Worm (Caenorhabditis elegans) whole organism, mixed stage, embryonic: ENCODE results near the gene csq-1.
A peak's percentile ranks its signal among the peaks of the same experiment; 100 is the strongest.

Source experiments
- M03D4.4 ChIP-seq: sonication (generic microtip); optimal IDR thresholded peaks from 2 replicates; lab custom pipeline; 2017; ENCODE audit warnings: mild to moderate bottlenecking, missing genetic modification characterization, missing compliant biosample characterization
- blmp-1 ChIP-seq: fragments of 150-350 bp; optimal IDR thresholded peaks from 2 replicates; lab custom pipeline; 2014; ENCODE audit warnings: missing biosample characterization, missing genetic modification characterization
- ceh-43 ChIP-seq: fragments of 200-800 bp; sonication (Bioruptor generic); optimal IDR thresholded peaks from 2 replicates; lab custom pipeline; 2018; ENCODE audit warnings: mild to moderate bottlenecking, missing genetic modification characterization, moderate library complexity, missing compliant biosample characterization
- ceh-83 ChIP-seq: fragments of 200-800 bp; sonication (Bioruptor generic); optimal IDR thresholded peaks from 2 replicates; lab custom pipeline; 2018; ENCODE audit warnings: mild to moderate bottlenecking, missing genetic modification characterization, missing compliant biosample characterization
- ces-1 ChIP-seq: fragments of 150-350 bp; optimal IDR thresholded peaks from 2 replicates; lab custom pipeline; 2014; ENCODE audit warnings: missing biosample characterization, missing genetic modification reagents, missing genetic modification characterization
- cnd-1 ChIP-seq: fragments of 200-800 bp; sonication (Bioruptor generic); optimal IDR thresholded peaks from 2 replicates; lab custom pipeline; 2018; ENCODE audit warnings: mild to moderate bottlenecking, missing genetic modification characterization, missing compliant biosample characterization
- drap-1 ChIP-seq: fragments of 200-800 bp; sonication (Bioruptor generic); optimal IDR thresholded peaks from 3 replicates; lab custom pipeline; 2018; ENCODE audit warnings: mild to moderate bottlenecking, missing genetic modification characterization, missing compliant biosample characterization
- elt-1 ChIP-seq: sonication (generic microtip); optimal IDR thresholded peaks from 2 replicates; lab custom pipeline; 2017; ENCODE audit warnings: missing genetic modification characterization, mild to moderate bottlenecking, missing compliant biosample characterization, antibody characterized with exemption, moderate library complexity, borderline replicate concordance; ENCODE audit not compliant: insufficient read depth
- elt-3 ChIP-seq: fragments of 150-350 bp; optimal IDR thresholded peaks from 2 replicates; lab custom pipeline; 2014; ENCODE audit warnings: missing biosample characterization, missing genetic modification characterization
- flh-1 ChIP-seq: fragments of 200-800 bp; sonication (Bioruptor generic); optimal IDR thresholded peaks from 2 replicates; lab custom pipeline; 2018; ENCODE audit warnings: mild to moderate bottlenecking, missing genetic modification characterization, moderate library complexity, missing compliant biosample characterization
- ham-2 ChIP-seq: fragments of 200-800 bp; sonication (Bioruptor generic); optimal IDR thresholded peaks from 2 replicates; lab custom pipeline; 2018; ENCODE audit warnings: mild to moderate bottlenecking, missing genetic modification characterization, missing compliant biosample characterization
- hlh-1 ChIP-seq: fragments of 150-350 bp; optimal IDR thresholded peaks from 2 replicates; lab custom pipeline; 2014; ENCODE audit warnings: missing biosample characterization, missing genetic modification reagents, missing genetic modification characterization
- lin-13 ChIP-seq: fragments of 150-350 bp; optimal IDR thresholded peaks from 2 replicates; lab custom pipeline; 2014; ENCODE audit warnings: missing biosample characterization, missing genetic modification characterization
- lin-32 ChIP-seq: fragments of 200-800 bp; sonication (Bioruptor generic); optimal IDR thresholded peaks from 2 replicates; lab custom pipeline; 2018; ENCODE audit warnings: mild to moderate bottlenecking, missing genetic modification characterization, missing compliant biosample characterization
- lsy-2 ChIP-seq: fragments of 150-350 bp; optimal IDR thresholded peaks from 2 replicates; lab custom pipeline; 2014; ENCODE audit warnings: missing biosample characterization, missing genetic modification characterization
- mab-5 ChIP-seq: fragments of 150-350 bp; optimal IDR thresholded peaks from 2 replicates; lab custom pipeline; 2014; ENCODE audit warnings: missing biosample characterization, missing genetic modification characterization
- mep-1 ChIP-seq: fragments of 150-350 bp; optimal IDR thresholded peaks from 2 replicates; lab custom pipeline; 2017; ENCODE audit warnings: missing biosample characterization, missing genetic modification reagents, missing genetic modification characterization, inconsistent platforms
- mls-2 ChIP-seq: sonication (generic microtip); optimal IDR thresholded peaks from 2 replicates; lab custom pipeline; 2016; ENCODE audit warnings: mild to moderate bottlenecking, missing genetic modification characterization, moderate library complexity, missing compliant biosample characterization
- nhr-12 ChIP-seq: fragments of 150-350 bp; optimal IDR thresholded peaks from 2 replicates; lab custom pipeline; 2014; ENCODE audit warnings: missing biosample characterization, missing genetic modification characterization
- nhr-2 ChIP-seq: fragments of 150-350 bp; optimal IDR thresholded peaks from 2 replicates; lab custom pipeline; 2014; ENCODE audit warnings: missing biosample characterization, missing genetic modification characterization
- nhr-237 ChIP-seq: fragments of 150-350 bp; optimal IDR thresholded peaks from 2 replicates; lab custom pipeline; 2014; ENCODE audit warnings: missing biosample characterization, missing genetic modification characterization
- nhr-28 ChIP-seq: fragments of 150-350 bp; optimal IDR thresholded peaks from 2 replicates; lab custom pipeline; 2014; ENCODE audit warnings: missing biosample characterization, missing genetic modification characterization
- nhr-76 ChIP-seq: sonication (generic microtip); optimal IDR thresholded peaks from 2 replicates; lab custom pipeline; 2017; ENCODE audit warnings: missing biosample characterization, missing genetic modification characterization
- pha-4 ChIP-seq: fragments of 150-350 bp; optimal IDR thresholded peaks from 2 replicates; lab custom pipeline; 2018; ENCODE audit warnings: missing biosample characterization, missing genetic modification reagents, missing genetic modification characterization
- sem-2 ChIP-seq: fragments of 200-800 bp; sonication (Bioruptor generic); optimal IDR thresholded peaks from 2 replicates; lab custom pipeline; 2018; ENCODE audit warnings: mild to moderate bottlenecking, missing genetic modification characterization, missing compliant biosample characterization
- snpc-4 ChIP-seq: fragments of 150-350 bp; optimal IDR thresholded peaks from 2 replicates; lab custom pipeline; 2014; ENCODE audit warnings: missing biosample characterization, missing genetic modification characterization
- sptf-1 ChIP-seq: sonication (generic microtip); optimal IDR thresholded peaks from 2 replicates; lab custom pipeline; 2017; ENCODE audit warnings: mild to moderate bottlenecking, missing genetic modification characterization, moderate library complexity, missing compliant biosample characterization
- tbx-8 ChIP-seq: fragments of 200-800 bp; sonication (Bioruptor generic); optimal IDR thresholded peaks from 2 replicates; lab custom pipeline; 2018; ENCODE audit warnings: mild to moderate bottlenecking, missing genetic modification characterization, moderate library complexity, missing compliant biosample characterization
- unc-120 ChIP-seq: sonication (generic microtip); optimal IDR thresholded peaks from 2 replicates; lab custom pipeline; 2017; ENCODE audit warnings: missing genetic modification characterization, missing compliant biosample characterization; ENCODE audit not compliant: poor library complexity, severe bottlenecking
- unc-39 ChIP-seq: fragments of 150-350 bp; optimal IDR thresholded peaks from 2 replicates; lab custom pipeline; 2014; ENCODE audit warnings: missing biosample characterization, missing genetic modification characterization
- unc-62 ChIP-seq: fragments of 150-350 bp; optimal IDR thresholded peaks from 2 replicates; lab custom pipeline; 2014; ENCODE audit warnings: missing biosample characterization, missing genetic modification reagents, missing genetic modification characterization
- zip-8 ChIP-seq: fragments of 150-350 bp; optimal IDR thresholded peaks from 2 replicates; lab custom pipeline; 2014; ENCODE audit warnings: missing biosample characterization, missing genetic modification characterization
- ztf-11 ChIP-seq: fragments of 150-350 bp; optimal IDR thresholded peaks from 2 replicates; lab custom pipeline; 2014; ENCODE audit warnings: missing biosample characterization, missing genetic modification characterization

Gene csq-1

ce11 chrX:14684406-14684927, at the start of gene csq-1:
csq-1 (plus strand) TSS chrX:14684877.
- TF ChIP-seq ceh-83 (GFP tag; lab: Kevin White, UChicago) (no peak), hlh-1 (peak; percentile 69), unc-120 (tag; lab: Kevin White, UChicago) (peak; percentile 66), blmp-1 (tag; lab: Kevin White, UChicago) (no peak), unc-62 (peak; percentile 53)
- TF ChIP-seq, all 35 proteins: peak for 3

ce11 chrX:14636157-14636556, 48.5 kb upstream of the csq-1 start, which contains the start of gene F54E4.3:
F54E4.3 (minus strand) TSS chrX:14636421.
- TF ChIP-seq elt-3 (tag; lab: Kevin White, UChicago) (no peak), unc-62 (peak; percentile 41)

- no peak for TF ChIP-seq flh-1 (GFP tag; lab: Kevin White, UChicago)
- TF ChIP-seq elt-3 (tag; lab: Kevin White, UChicago) = no peak
- TF ChIP-seq mls-2 (tag; lab: Kevin White, UChicago) = peak; percentile 57
- peak; percentile 19 for TF ChIP-seq hlh-1
- TF ChIP-seq ceh-43 (GFP tag; lab: Kevin White, UChicago) = peak; percentile 13
- TF ChIP-seq nhr-28 = no peak
- TF ChIP-seq unc-62 = peak; percentile 62
- TF ChIP-seq unc-39 (tag; lab: Kevin White, UChicago) = no peak
- no peak for TF ChIP-seq blmp-1 (tag; lab: Kevin White, UChicago)
- peak; percentile 97 for TF ChIP-seq ces-1 (GFP tag; lab: Kevin White, UChicago)
- TF ChIP-seq pha-4 (tag; lab: Kevin White, UChicago) = no peak
- peak; percentile 11 for TF ChIP-seq ham-2 (GFP tag; lab: Kevin White, UChicago)
- TF ChIP-seq drap-1 (GFP tag; lab: Kevin White, UChicago) = peak; percentile 43
- TF ChIP-seq ceh-83 (GFP tag; lab: Kevin White, UChicago) = peak; percentile 9
- TF ChIP-seq nhr-76 (tag; lab: Kevin White, UChicago) = no peak
- TF ChIP-seq cnd-1 (tag; lab: Kevin White, UChicago) = peak; percentile 74
- TF ChIP-seq sptf-1 (tag; lab: Kevin White, UChicago) = peak; percentile 87
- peak; percentile 20 for TF ChIP-seq M03D4.4 (tag; lab: Kevin White, UChicago)
Measured at ce11 chrX:14636712-14637111, 48.0 kb upstream of the csq-1 start.

ce11 chrX:14637445-14637844, 47.2 kb upstream of the csq-1 start:
- TF ChIP-seq hlh-1 = no peak
- TF ChIP-seq mls-2 (tag; lab: Kevin White, UChicago) = no peak
- no peak for TF ChIP-seq nhr-2 (tag; lab: Kevin White, UChicago)
- no peak for TF ChIP-seq mab-5
- no peak for TF ChIP-seq ceh-83 (GFP tag; lab: Kevin White, UChicago)
- no peak for TF ChIP-seq tbx-8 (GFP tag; lab: Kevin White, UChicago)
- TF ChIP-seq nhr-28 = no peak
- no peak for TF ChIP-seq ztf-11 (tag; lab: Kevin White, UChicago)
- no peak for TF ChIP-seq nhr-12 (tag; lab: Kevin White, UChicago)

- TF ChIP-seq mep-1 (tag; lab: Kevin White, UChicago) (no peak), lin-32 (GFP tag; lab: Kevin White, UChicago) (no peak), nhr-2 (tag; lab: Kevin White, UChicago) (no peak), unc-39 (tag; lab: Kevin White, UChicago) (no peak), ces-1 (GFP tag; lab: Kevin White, UChicago) (peak; percentile 69), zip-8 (tag; lab: Kevin White, UChicago) (no peak), nhr-12 (tag; lab: Kevin White, UChicago) (no peak), nhr-237 (no peak), mls-2 (tag; lab: Kevin White, UChicago) (peak; percentile 22), snpc-4 (tag; lab: Kevin White, UChicago) (no peak), drap-1 (GFP tag; lab: Kevin White, UChicago) (no peak), lin-13 (tag; lab: Kevin White, UChicago) (no peak), pha-4 (tag; lab: Kevin White, UChicago) (no peak), sptf-1 (tag; lab: Kevin White, UChicago) (no peak), blmp-1 (tag; lab: Kevin White, UChicago) (no peak), cnd-1 (tag; lab: Kevin White, UChicago) (no peak), nhr-28 (no peak), unc-62 (no peak), sem-2 (no peak), unc-120 (tag; lab: Kevin White, UChicago) (peak; percentile 39), tbx-8 (GFP tag; lab: Kevin White, UChicago) (no peak), elt-1 (no peak), ceh-83 (GFP tag; lab: Kevin White, UChicago) (no peak), lsy-2 (tag; lab: Kevin White, UChicago) (no peak), mab-5 (no peak), ham-2 (GFP tag; lab: Kevin White, UChicago) (no peak), flh-1 (GFP tag; lab: Kevin White, UChicago) (no peak)
Measured at ce11 chrX:14639941-14640340, 44.7 kb upstream of the csq-1 start.
